In genomic region chr2L:18616019-18616418, dm6 we compare ENCODE assay signal across 3 fruit fly cellular contexts.
A peak's percentile ranks its signal among the peaks of the same experiment; 100 is the strongest.
TF ChIP-seq lines count a peak whose summit lies in the region.

Gene IFT46 (minus strand): TSS chr2L:18616106.

- TF ChIP-seq CTCF in whole organism, embryonic (GFP tag; optimal IDR thresholded peaks at IDR 0.05; lab: Kevin White, UChicago): no peak

TF ChIP-seq in whole organism, embryonic, 481 proteins besides CTCF, POLR2A, EP300 and RAD21 (continues in another document):
- peak in 1 of 2 experiments; percentile 43 for TF ChIP-seq chif (GFP tag; optimal IDR thresholded peaks at IDR 0.05; lab: Kevin White, UChicago)
- TF ChIP-seq Ptx1 (GFP tag; IDR thresholded peaks at IDR 0.05; lab: Robert Waterston, UW): 0 out of 2 replicates have a peak, but pooled peaks have one; percentile 26
- no peak for TF ChIP-seq Awh (GFP tag; IDR thresholded peaks at IDR 0.05; lab: Robert Waterston, UW)
- TF ChIP-seq fd102C (GFP tag; optimal IDR thresholded peaks at IDR 0.05; lab: Kevin White, UChicago): peak; percentile 55
- peak; percentile 34; the same call in 1 of the 2 replicates for TF ChIP-seq esg (GFP tag; conservative IDR thresholded peaks at IDR 0.05; lab: Robert Waterston, UW)
- peak; percentile 17 for TF ChIP-seq Antp (GFP tag; optimal IDR thresholded peaks at IDR 0.05; lab: Kevin White, UChicago)
- TF ChIP-seq row (GFP tag; IDR thresholded peaks at IDR 0.05; lab: Robert Waterston, UW): peak; percentile 56; the same call in 1 of the 3 replicates
- peak; percentile 55 for TF ChIP-seq CG4404 (GFP tag; IDR thresholded peaks at IDR 0.05; lab: Robert Waterston, UW)
- TF ChIP-seq danr (GFP tag; IDR thresholded peaks at IDR 0.05; lab: Robert Waterston, UW): no peak
- TF ChIP-seq Rfx (GFP tag; IDR thresholded peaks at IDR 0.05; lab: Robert Waterston, UW): peak; percentile 61
- no peak for TF ChIP-seq prd (optimal IDR thresholded peaks at IDR 0.05; lab: Kevin White, UChicago)
- peak; percentile 87 for TF ChIP-seq prd (GFP tag; IDR thresholded peaks at IDR 0.05; lab: Robert Waterston, UW)
- TF ChIP-seq CG6813 (GFP tag; optimal IDR thresholded peaks at IDR 0.05; lab: Kevin White, UChicago): no peak
- TF ChIP-seq ac (GFP tag; optimal IDR thresholded peaks at IDR 0.05; lab: Kevin White, UChicago): peak; percentile 60
- TF ChIP-seq lola (GFP tag; optimal IDR thresholded peaks at IDR 0.05; lab: Kevin White, UChicago): peak in 1 of 3 experiments; percentile 10
- peak; percentile 88 for TF ChIP-seq Ets65A (GFP tag; lab: Kevin White, UChicago)
- no peak for TF ChIP-seq CG17612 (GFP tag; IDR thresholded peaks at IDR 0.05; lab: Robert Waterston, UW)
- no peak for TF ChIP-seq bbx (GFP tag; IDR thresholded peaks at IDR 0.05; lab: Robert Waterston, UW; ENCODE audit: partially characterized antibody)
- 0 out of 2 replicates have a peak, but pooled peaks have one; percentile 23 for TF ChIP-seq Ada2b (GFP tag; IDR thresholded peaks at IDR 0.05; lab: Robert Waterston, UW)
- TF ChIP-seq Hmx (GFP tag; optimal IDR thresholded peaks at IDR 0.05; lab: Kevin White, UChicago): no peak
- no peak for TF ChIP-seq trem (tag; optimal IDR thresholded peaks at IDR 0.05; lab: Kevin White, UChicago)
- TF ChIP-seq Neu2 (GFP tag; optimal IDR thresholded peaks at IDR 0.05; lab: Kevin White, UChicago; ENCODE audit: borderline replicate concordance): peak; percentile 48
- peak; percentile 25 for TF ChIP-seq bab2 (GFP tag; optimal IDR thresholded peaks at IDR 0.05; lab: Kevin White, UChicago)
- TF ChIP-seq CG10959 (GFP tag; IDR thresholded peaks at IDR 0.05; lab: Robert Waterston, UW): peak; percentile 54; the same call in 1 of the 2 replicates
- peak; percentile 3 for TF ChIP-seq CG12391 (tag; optimal IDR thresholded peaks at IDR 0.05; lab: Kevin White, UChicago)
- TF ChIP-seq tin (GFP tag; optimal IDR thresholded peaks at IDR 0.05; lab: Kevin White, UChicago): peak; percentile 8
- TF ChIP-seq CG15011 (GFP tag; optimal IDR thresholded peaks at IDR 0.05; lab: Kevin White, UChicago): no peak
- peak; percentile 24 to 26 for TF ChIP-seq dpn (GFP tag; optimal IDR thresholded peaks at IDR 0.05; lab: Kevin White, UChicago)
- peak; percentile 3 for TF ChIP-seq CG10267 (tag; optimal IDR thresholded peaks at IDR 0.05; lab: Kevin White, UChicago)

TF ChIP-seq in whole organism, prepupa, 60 proteins besides CTCF, POLR2A, EP300 and RAD21:
- peak; percentile 14 for TF ChIP-seq cyc (GFP tag; optimal IDR thresholded peaks at IDR 0.05; lab: Kevin White, UChicago)
- TF ChIP-seq CG32006 (GFP tag; optimal IDR thresholded peaks at IDR 0.05; lab: Kevin White, UChicago): no peak

TF ChIP-seq in whole organism, pupa, 21 proteins besides CTCF, POLR2A, EP300 and RAD21:
- no peak for TF ChIP-seq CG13204 (GFP tag; optimal IDR thresholded peaks at IDR 0.05; lab: Kevin White, UChicago)
- TF ChIP-seq CG8301 (tag; optimal IDR thresholded peaks at IDR 0.05; lab: Kevin White, UChicago): no peak
- TF ChIP-seq CG8159 (tag; optimal IDR thresholded peaks at IDR 0.05; lab: Kevin White, UChicago): no peak
- no peak for TF ChIP-seq gl (tag; optimal IDR thresholded peaks at IDR 0.05; lab: Kevin White, UChicago)
- no peak for TF ChIP-seq CG34367 (tag; optimal IDR thresholded peaks at IDR 0.05; lab: Kevin White, UChicago)
- TF ChIP-seq CG14655 (GFP tag; optimal IDR thresholded peaks at IDR 0.05; lab: Kevin White, UChicago): no peak
- peak; percentile 23 for TF ChIP-seq CG17806 (tag; optimal IDR thresholded peaks at IDR 0.05; lab: Kevin White, UChicago)
TF ChIP-seq in whole organism, pupa: peak in this region for 1.
